Fruit fly (Drosophila melanogaster) whole organism, embryonic: ENCODE measurements around the gene CG3071.
A peak's percentile ranks its signal among the peaks of the same experiment; 100 is the strongest.

Experiments used
- Abd-B ChIP-seq: fragments of 200-800 bp; sonication (Bioruptor generic); optimal IDR thresholded peaks from 2 replicates; lab custom pipeline; 2018; ENCODE audit warnings: missing biosample characterization, mild to moderate bottlenecking, missing genetic modification characterization, moderate library complexity
- B-H1 ChIP-seq: fragments of 200-800 bp; sonication (Bioruptor generic); IDR thresholded peaks from 3 replicates; pipeline ENCODE4 v1.3.6; 2022; ENCODE audit warnings: missing biosample characterization, missing genetic modification characterization
- BtbVII ChIP-seq: fragments of 200-800 bp; sonication (Bioruptor generic); optimal IDR thresholded peaks from 3 replicates; lab custom pipeline; 2017; ENCODE audit warnings: missing biosample characterization, mild to moderate bottlenecking, missing genetic modification characterization
- CG10565 ChIP-seq: fragments of 200-800 bp; sonication (Bioruptor generic); optimal IDR thresholded peaks from 3 replicates; lab custom pipeline; 2016; ENCODE audit warnings: missing biosample characterization, mild to moderate bottlenecking, missing genetic modification characterization
- CG10654 ChIP-seq: fragments of 200-800 bp; sonication (Bioruptor generic); optimal IDR thresholded peaks from 2 replicates; lab custom pipeline; 2016; ENCODE audit warnings: missing biosample characterization, missing genetic modification characterization
- CG13287 ChIP-seq: fragments of 200-800 bp; sonication (Bioruptor generic); IDR thresholded peaks from 2 replicates; pipeline ENCODE4 v1.3.6; 2022; ENCODE audit warnings: missing biosample characterization, missing genetic modification characterization; ENCODE audit not compliant: partially characterized antibody
- CG15073 ChIP-seq: fragments of 200-800 bp; sonication (Bioruptor generic); optimal IDR thresholded peaks from 2 replicates; lab custom pipeline; 2016; ENCODE audit warnings: missing biosample characterization, missing genetic modification characterization
- CG15696 ChIP-seq: fragments of 200-800 bp; sonication (Bioruptor generic); optimal IDR thresholded peaks from 2 replicates; lab custom pipeline; 2019; ENCODE audit warnings: missing biosample characterization, mild to moderate bottlenecking, missing genetic modification characterization, moderate library complexity
- CG16863 ChIP-seq: fragments of 200-800 bp; sonication (Bioruptor generic); optimal IDR thresholded peaks from 3 replicates; lab custom pipeline; 2016; ENCODE audit warnings: missing biosample characterization, missing genetic modification characterization
- CG2202 ChIP-seq: fragments of 200-800 bp; sonication (Bioruptor generic); optimal IDR thresholded peaks from 2 replicates; lab custom pipeline; 2018; ENCODE audit warnings: missing biosample characterization, mild to moderate bottlenecking, missing genetic modification characterization
- CG2712 ChIP-seq: fragments of 200-800 bp; optimal IDR thresholded peaks from 3 replicates; lab custom pipeline; 2019; ENCODE audit warnings: missing biosample characterization, mild to moderate bottlenecking, missing genetic modification characterization, moderate library complexity
- CG2889 ChIP-seq: fragments of 200-800 bp; sonication (Bioruptor generic); IDR thresholded peaks from 3 replicates; pipeline ENCODE4 v1.3.6; 2022; ENCODE audit warnings: missing biosample characterization, missing genetic modification characterization
- CG3726 ChIP-seq: fragments of 200-800 bp; sonication (Bioruptor generic); IDR thresholded peaks from 3 replicates; pipeline ENCODE4, ENCODE4 v1.3.6; 2022; ENCODE audit warnings: missing biosample characterization, missing genetic modification characterization
- CG4360 ChIP-seq: fragments of 200-800 bp; sonication (Bioruptor generic); IDR thresholded peaks from 2 replicates; pipeline ENCODE4 v1.3.6; 2022; ENCODE audit warnings: missing biosample characterization, missing genetic modification characterization
- CG43689 ChIP-seq: fragments of 200-800 bp; sonication (Bioruptor generic); IDR thresholded peaks from 2 replicates; pipeline ENCODE4 v1.3.6; 2022; ENCODE audit warnings: missing biosample characterization, missing genetic modification characterization
- CG4707 ChIP-seq: fragments of 200-800 bp; sonication (Bioruptor generic); optimal IDR thresholded peaks from 2 replicates; lab custom pipeline; 2018; ENCODE audit warnings: missing biosample characterization, mild to moderate bottlenecking, missing genetic modification characterization, moderate library complexity
- CG6175 ChIP-seq: fragments of 200-800 bp; sonication (Bioruptor generic); IDR thresholded peaks from 3 replicates; pipeline ENCODE4 v1.3.6; 2022; ENCODE audit warnings: missing biosample characterization, missing genetic modification characterization
- CG9876 ChIP-seq: fragments of 200-800 bp; sonication (Bioruptor generic); optimal IDR thresholded peaks from 2 replicates; lab custom pipeline; 2016; ENCODE audit warnings: missing biosample characterization, missing genetic modification characterization
- CG9932 ChIP-seq: fragments of 200-800 bp; sonication (Bioruptor generic); IDR thresholded peaks from 2 replicates; pipeline ENCODE4 v1.3.6; 2022; ENCODE audit warnings: missing biosample characterization, missing genetic modification characterization
- Dbx ChIP-seq: fragments of 200-800 bp; sonication (Bioruptor generic); IDR thresholded peaks from 3 replicates; pipeline ENCODE4 v1.3.6; 2022; ENCODE audit warnings: missing biosample characterization, missing genetic modification characterization
- Fer2 ChIP-seq: fragments of 200-800 bp; sonication (Bioruptor generic); optimal IDR thresholded peaks from 2 replicates; lab custom pipeline; 2018; ENCODE audit warnings: missing biosample characterization, mild to moderate bottlenecking, missing genetic modification characterization, moderate library complexity
- HLHmδ ChIP-seq: fragments of 200-800 bp; sonication (Bioruptor generic); optimal IDR thresholded peaks from 2 replicates; lab custom pipeline; 2018; ENCODE audit warnings: missing biosample characterization, mild to moderate bottlenecking, missing genetic modification characterization, moderate library complexity
- Kr ChIP-seq: fragments of 200-800 bp; sonication (Bioruptor generic); optimal IDR thresholded peaks from 2 replicates; lab custom pipeline; 2017; ENCODE audit warnings: missing biosample characterization, mild to moderate bottlenecking, missing genetic modification characterization
- Med ChIP-seq: fragments of 200-800 bp; sonication (Bioruptor generic); peaks from one replicate; lab custom pipeline; 2016; ENCODE audit warnings: missing biosample characterization, missing genetic modification characterization, mild to moderate bottlenecking, inconsistent platforms, moderate library complexity
- Nf-YC ChIP-seq: fragments of 200-800 bp; optimal IDR thresholded peaks from 3 replicates; lab custom pipeline; 2019; ENCODE audit warnings: missing biosample characterization, mild to moderate bottlenecking, missing genetic modification characterization, moderate library complexity
- Oaz ChIP-seq: fragments of 200-800 bp; sonication (Bioruptor generic); IDR thresholded peaks from 2 replicates; pipeline ENCODE4 v1.3.6; 2022; ENCODE audit warnings: missing biosample characterization, missing genetic modification characterization
- Opbp ChIP-seq: fragments of 200-800 bp; sonication (Bioruptor generic); IDR thresholded peaks from 3 replicates; pipeline ENCODE4 v1.3.6; 2022; ENCODE audit warnings: missing biosample characterization, missing genetic modification characterization; ENCODE audit not compliant: partially characterized antibody
- Pdp1 ChIP-seq, 2 experiments: fragments of 200-800 bp; sonication (Bioruptor generic); optimal IDR thresholded peaks; 3 replicates each; lab custom pipeline; 2016; ENCODE audit warnings: missing biosample characterization in 2 of 2, missing genetic modification characterization in 2 of 2, mild to moderate bottlenecking in 1 of 2, moderate library complexity in 1 of 2
- Spps ChIP-seq: fragments of 200-800 bp; sonication (Bioruptor generic); optimal IDR thresholded peaks from 2 replicates; lab custom pipeline; 2018; ENCODE audit warnings: missing biosample characterization, mild to moderate bottlenecking, missing genetic modification characterization
- cad ChIP-seq: fragments of >200 bp; optimal IDR thresholded peaks from 2 replicates; lab custom pipeline; 2017; ENCODE audit warnings: missing biosample characterization, missing genetic modification characterization
- cg ChIP-seq: fragments of 200-800 bp; sonication (Bioruptor generic); optimal IDR thresholded peaks from 3 replicates; lab custom pipeline; 2019; ENCODE audit warnings: missing biosample characterization, mild to moderate bottlenecking, missing genetic modification characterization, moderate library complexity
- chinmo ChIP-seq: fragments of 200-800 bp; sonication (Bioruptor generic); IDR thresholded peaks from 4 replicates; pipeline ENCODE4 v1.3.6; 2022; ENCODE audit warnings: missing biosample characterization, missing genetic modification characterization; ENCODE audit not compliant: partially characterized antibody
- dpn ChIP-seq, 2 experiments: fragments of 200-800 bp; sonication (Bioruptor generic); optimal IDR thresholded peaks; 3 replicates each; lab custom pipeline; 2016; ENCODE audit warnings: missing biosample characterization in 2 of 2, missing genetic modification characterization in 2 of 2
- eve ChIP-seq, 2 experiments: fragments of >200 bp; optimal IDR thresholded peaks; 2 replicates each; lab custom pipeline; 2017; ENCODE audit warnings: missing biosample characterization in 2 of 2, missing genetic modification characterization in 2 of 2
- jigr1 ChIP-seq: fragments of 200-800 bp; sonication (Bioruptor generic); IDR thresholded peaks from 3 replicates; pipeline ENCODE4 v1.3.6; 2022; ENCODE audit warnings: missing biosample characterization, missing genetic modification characterization
- ken ChIP-seq: fragments of 200-800 bp; sonication (Bioruptor generic); IDR thresholded peaks from 3 replicates; pipeline ENCODE4 v1.3.6; 2022; ENCODE audit warnings: missing biosample characterization, missing genetic modification characterization
- otp ChIP-seq: fragments of 200-800 bp; sonication (Bioruptor generic); IDR thresholded peaks from 3 replicates; pipeline ENCODE4, ENCODE4 v1.3.6; 2022; ENCODE audit warnings: missing biosample characterization, missing genetic modification characterization
- pros ChIP-seq: fragments of 200-800 bp; sonication (Bioruptor generic); optimal IDR thresholded peaks from 3 replicates; lab custom pipeline; 2019; ENCODE audit warnings: missing biosample characterization, mild to moderate bottlenecking, missing genetic modification characterization, moderate library complexity
- pzg ChIP-seq: fragments of 200-800 bp; sonication (Bioruptor generic); optimal IDR thresholded peaks from 3 replicates; lab custom pipeline; 2018; ENCODE audit warnings: missing biosample characterization, mild to moderate bottlenecking, missing genetic modification characterization, moderate library complexity
- sd ChIP-seq: fragments of 200-800 bp; sonication (Bioruptor generic); optimal IDR thresholded peaks from 3 replicates; lab custom pipeline; 2018; ENCODE audit warnings: missing biosample characterization, mild to moderate bottlenecking, missing genetic modification characterization, moderate library complexity
- tup ChIP-seq: fragments of 200-800 bp; sonication (Bioruptor generic); optimal IDR thresholded peaks from 2 replicates; lab custom pipeline; 2016; ENCODE audit warnings: missing biosample characterization, mild to moderate bottlenecking, missing genetic modification characterization, moderate library complexity
- usp ChIP-seq: fragments of >200 bp; optimal IDR thresholded peaks from 2 replicates; lab custom pipeline; 2017; ENCODE audit warnings: missing biosample characterization, missing genetic modification characterization
- vnd ChIP-seq: fragments of 200-800 bp; sonication (Bioruptor generic); IDR thresholded peaks from 3 replicates; pipeline ENCODE4 v1.3.6; 2022; ENCODE audit warnings: missing biosample characterization, missing genetic modification characterization; ENCODE audit not compliant: partially characterized antibody
- wdn ChIP-seq: fragments of 200-800 bp; sonication (Bioruptor generic); IDR thresholded peaks from 2 replicates; pipeline ENCODE4 v1.3.6; 2022; ENCODE audit warnings: missing biosample characterization, missing genetic modification characterization
- yki ChIP-seq: fragments of >200 bp; optimal IDR thresholded peaks from 3 replicates; lab custom pipeline; 2018

Gene CG3071

dm6 chrX:2294474-2295434 is 32.1 kb downstream of the CG3071 start (continued):
- peak; percentile 14 for TF ChIP-seq CG2202
- peak; percentile 58 for TF ChIP-seq CG4707 (GFP tag; lab: Kevin White, UChicago)
- no peak for TF ChIP-seq BtbVII
- TF ChIP-seq CG2712, result no peak
- peak; percentile 89 for TF ChIP-seq Med (GFP tag; lab: Kevin White, UChicago)
- peak; percentile 65 for TF ChIP-seq CG15696 (tag; lab: Kevin White, UChicago)
- TF ChIP-seq CG16863 (GFP tag; lab: Kevin White, UChicago), result peak; percentile 16
- peak in 1 of 2 experiments; percentile 24 for TF ChIP-seq dpn (GFP tag; optimal IDR thresholded peaks at IDR 0.05; lab: Kevin White, UChicago)

DNA sequence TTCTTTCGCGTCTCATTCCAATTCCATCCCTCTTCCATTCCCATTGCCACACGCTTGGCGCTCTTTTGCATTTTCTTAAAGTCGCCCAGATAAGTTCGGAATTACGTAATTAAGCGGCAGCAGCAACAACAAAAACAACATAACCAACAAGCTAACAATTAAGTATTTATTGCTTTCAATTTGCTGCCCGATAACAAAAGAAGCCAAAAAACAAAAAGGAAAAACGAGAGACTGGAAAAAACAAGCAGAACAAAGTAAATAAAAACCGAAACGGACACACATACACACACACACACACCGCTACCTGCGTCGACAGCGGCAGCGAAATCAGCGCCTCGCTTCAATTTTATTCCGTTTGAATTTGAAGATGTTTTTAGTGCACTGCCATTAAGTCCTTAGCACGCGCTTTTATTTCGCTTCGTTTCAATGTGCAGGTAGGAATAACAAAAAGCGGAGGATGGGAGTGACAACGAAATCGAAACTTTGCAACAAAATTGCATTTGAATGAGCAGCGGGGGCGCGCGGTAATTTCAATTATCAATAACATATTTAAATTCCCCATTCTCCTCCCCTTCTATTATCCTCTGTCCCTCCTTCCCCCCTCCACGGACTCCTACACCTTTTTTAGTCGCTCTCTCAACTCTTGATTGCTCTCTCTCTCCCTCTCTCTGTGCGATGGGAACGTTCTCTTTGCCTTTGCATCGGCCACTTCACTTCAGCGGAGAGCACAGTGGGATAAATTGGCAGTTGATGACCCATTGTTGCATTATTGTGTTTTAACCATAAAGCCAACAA is 33.0 kb downstream of the CG3071 start, which contains the start of gene Raf:
TSS of gene Raf (plus strand) at position 32 of the 795 bp plus-strand sequence.
- TF ChIP-seq CG4360 (GFP tag; lab: Robert Waterston, UW) (peak; percentile 51; the same call in 1 of the 2 replicates), Nf-YC (tag; lab: Kevin White, UChicago) (no peak), pzg (GFP tag; lab: Kevin White, UChicago) (no peak), pros (GFP tag; lab: Kevin White, UChicago) (peak; percentile 19), CG9876 (no peak), sd (tag; lab: Kevin White, UChicago) (peak; percentile 16), CG43689 (GFP tag; lab: Robert Waterston, UW) (no peak), tup (GFP tag; lab: Kevin White, UChicago) (no peak), chinmo (GFP tag; lab: Robert Waterston, UW) (peak; percentile 37; the same call in 1 of the 4 replicates), eve (GFP tag; optimal IDR thresholded peaks at IDR 0.05; lab: Kevin White, UChicago) (no peak), Opbp (GFP tag; lab: Robert Waterston, UW) (no peak), CG10654 (no peak), CG15073 (GFP tag; lab: Kevin White, UChicago) (peak; percentile 63), Pdp1 (GFP tag; optimal IDR thresholded peaks at IDR 0.05; lab: Kevin White, UChicago) (peak in 1 of 2 experiments; percentile 84), Kr (GFP tag; lab: Kevin White, UChicago) (peak; percentile 26), vnd (GFP tag; lab: Robert Waterston, UW) (0 out of 3 replicates have a peak, but pooled peaks have one; percentile 20), ken (GFP tag; lab: Robert Waterston, UW) (no peak), Spps (no peak), B-H1 (GFP tag; lab: Robert Waterston, UW) (0 out of 3 replicates have a peak, but pooled peaks have one; percentile 54), otp (GFP tag; lab: Robert Waterston, UW) (peak; percentile 64; the same call in 2 of the 3 replicates), yki (peak; percentile 31), CG2889 (GFP tag; lab: Robert Waterston, UW) (peak; percentile 62; the same call in 1 of the 3 replicates), wdn (GFP tag; lab: Robert Waterston, UW) (peak; percentile 71), CG3726 (GFP tag; lab: Robert Waterston, UW) (0 out of 3 replicates have a peak, but pooled peaks have one; percentile 71), Dbx (GFP tag; lab: Robert Waterston, UW) (0 out of 3 replicates have a peak, but pooled peaks have one; percentile 40), usp (no peak), Oaz (GFP tag; lab: Robert Waterston, UW) (no peak), jigr1 (peak; percentile 78; the same call in 1 of the 3 replicates), Abd-B (GFP tag; lab: Kevin White, UChicago) (no peak), cg (GFP tag; lab: Kevin White, UChicago) (peak; percentile 36), HLHmδ (GFP tag; lab: Kevin White, UChicago) (no peak), cad (peak; percentile 21), CG9932 (no peak), CG6175 (GFP tag; lab: Robert Waterston, UW) (peak; percentile 67; the same call in 2 of the 3 replicates), Fer2 (tag; lab: Kevin White, UChicago) (peak; percentile 63), CG13287 (GFP tag; lab: Robert Waterston, UW) (0 out of 2 replicates have a peak, but pooled peaks have one; percentile 13), CG10565 (no peak)
